Worm (Caenorhabditis elegans): ENCODE results near the gene K07F5.8.

The K07F5.8 gene

ce11 chrIV:9864778-9865177 lies 15.3 kb upstream of the K07F5.8 start, which contains the start of the genes K07F5.15 and K07F5.22:
Gene K07F5.15 (plus strand): TSS chrIV:9865078.
Gene K07F5.22 (plus strand): TSS chrIV:9865078.
- TF ChIP-seq ceh-36 (tag; optimal IDR thresholded peaks at IDR 0.05), result no peak
- TF ChIP-seq sea-1 (GFP tag; conservative IDR thresholded peaks at IDR 0.05), result no peak
- no peak for TF ChIP-seq tbx-37 (GFP tag; conservative IDR thresholded peaks at IDR 0.05)
- TF ChIP-seq tbx-11 (GFP tag; IDR thresholded peaks at IDR 0.05), result no peak
- no peak for TF ChIP-seq F13C5.2 (tag; optimal IDR thresholded peaks at IDR 0.05)
- no peak for TF ChIP-seq ceh-13 (GFP tag; optimal IDR thresholded peaks at IDR 0.05)
- no peak for TF ChIP-seq tra-4 (tag; optimal IDR thresholded peaks at IDR 0.05)
- no peak for TF ChIP-seq hnd-1 (tag; optimal IDR thresholded peaks at IDR 0.05)
- no peak for TF ChIP-seq aly-1 (tag; optimal IDR thresholded peaks at IDR 0.05)
- no peak for TF ChIP-seq pes-1 (GFP tag; IDR thresholded peaks at IDR 0.05)
- TF ChIP-seq hmg-4 (GFP tag; optimal IDR thresholded peaks at IDR 0.05), result no peak
- TF ChIP-seq flt-1 (GFP tag; IDR thresholded peaks at IDR 0.05), result no peak
- TF ChIP-seq B0310.2 (tag; optimal IDR thresholded peaks at IDR 0.05), result no peak
- TF ChIP-seq hmbx-1 (tag; optimal IDR thresholded peaks at IDR 0.05), result no peak
- TF ChIP-seq ets-7 (tag; optimal IDR thresholded peaks at IDR 0.05), result no peak
- TF ChIP-seq scrt-1 (GFP tag; IDR thresholded peaks at IDR 0.05), result no peak
- no peak for TF ChIP-seq ama-1 (optimal IDR thresholded peaks at IDR 0.05)

- TF ChIP-seq hnd-1 (tag; optimal IDR thresholded peaks at IDR 0.05), result no peak
- no peak for TF ChIP-seq flt-1 (GFP tag; IDR thresholded peaks at IDR 0.05)
- no peak for TF ChIP-seq tbx-11 (GFP tag; IDR thresholded peaks at IDR 0.05)
- TF ChIP-seq hmg-4 (GFP tag; optimal IDR thresholded peaks at IDR 0.05), result no peak
- TF ChIP-seq tra-4 (tag; optimal IDR thresholded peaks at IDR 0.05), result no peak
- no peak for TF ChIP-seq scrt-1 (GFP tag; IDR thresholded peaks at IDR 0.05)
- no peak for TF ChIP-seq F13C5.2 (tag; optimal IDR thresholded peaks at IDR 0.05)
- no peak for TF ChIP-seq tbx-37 (GFP tag; conservative IDR thresholded peaks at IDR 0.05)
- no peak for TF ChIP-seq aly-1 (tag; optimal IDR thresholded peaks at IDR 0.05)
- TF ChIP-seq ets-7 (tag; optimal IDR thresholded peaks at IDR 0.05), result no peak
- no peak for TF ChIP-seq ama-1 (optimal IDR thresholded peaks at IDR 0.05)
- no peak for TF ChIP-seq ceh-36 (tag; optimal IDR thresholded peaks at IDR 0.05)
- TF ChIP-seq ceh-13 (GFP tag; optimal IDR thresholded peaks at IDR 0.05), result no peak
- no peak for TF ChIP-seq hmbx-1 (tag; optimal IDR thresholded peaks at IDR 0.05)
- TF ChIP-seq sea-1 (GFP tag; conservative IDR thresholded peaks at IDR 0.05), result no peak
Observed at ce11 chrIV:9863817-9864216, 14.3 kb upstream of the K07F5.8 start, which contains the start of gene K07F5.16. Gene K07F5.16 (plus strand): TSS chrIV:9864117.

ce11 chrIV:9861921-9862320 lies 12.4 kb upstream of the K07F5.8 start, which contains the start of gene K07F5.14:
Gene K07F5.14 (plus strand): TSS chrIV:9862221.
- TF ChIP-seq ceh-36 (tag; optimal IDR thresholded peaks at IDR 0.05), result no peak
- no peak for TF ChIP-seq tbx-11 (GFP tag; IDR thresholded peaks at IDR 0.05)
- no peak for TF ChIP-seq tra-4 (tag; optimal IDR thresholded peaks at IDR 0.05)
- TF ChIP-seq sea-1 (GFP tag; conservative IDR thresholded peaks at IDR 0.05), result no peak
- TF ChIP-seq hmbx-1 (tag; optimal IDR thresholded peaks at IDR 0.05), result no peak
- TF ChIP-seq pes-1 (GFP tag; IDR thresholded peaks at IDR 0.05), result no peak
- no peak for TF ChIP-seq ets-7 (tag; optimal IDR thresholded peaks at IDR 0.05)
- TF ChIP-seq tbx-37 (GFP tag; conservative IDR thresholded peaks at IDR 0.05), result no peak
- TF ChIP-seq B0310.2 (tag; optimal IDR thresholded peaks at IDR 0.05), result no peak

ce11 chrIV:9858970-9859369 lies 9.4 kb upstream of the K07F5.8 start:
- TF ChIP-seq B0310.2 (tag; optimal IDR thresholded peaks at IDR 0.05) (no peak), hmg-4 (GFP tag; optimal IDR thresholded peaks at IDR 0.05) (no peak), hnd-1 (tag; optimal IDR thresholded peaks at IDR 0.05) (no peak), pes-1 (GFP tag; IDR thresholded peaks at IDR 0.05) (no peak), hmbx-1 (tag; optimal IDR thresholded peaks at IDR 0.05) (no peak), flt-1 (GFP tag; IDR thresholded peaks at IDR 0.05) (no peak), tra-4 (tag; optimal IDR thresholded peaks at IDR 0.05) (no peak), ama-1 (optimal IDR thresholded peaks at IDR 0.05) (no peak), ceh-36 (tag; optimal IDR thresholded peaks at IDR 0.05) (no peak), sea-1 (GFP tag; conservative IDR thresholded peaks at IDR 0.05) (no peak), ceh-13 (GFP tag; optimal IDR thresholded peaks at IDR 0.05) (no peak), tbx-37 (GFP tag; conservative IDR thresholded peaks at IDR 0.05) (no peak), tbx-11 (GFP tag; IDR thresholded peaks at IDR 0.05) (no peak), F13C5.2 (tag; optimal IDR thresholded peaks at IDR 0.05) (no peak), scrt-1 (GFP tag; IDR thresholded peaks at IDR 0.05) (no peak), ets-7 (tag; optimal IDR thresholded peaks at IDR 0.05) (no peak), aly-1 (tag; optimal IDR thresholded peaks at IDR 0.05) (no peak)

ce11 chrIV:9857952-9858488 lies 8.5 kb upstream of the K07F5.8 start, which contains the start of gene npp-1:
Gene npp-1 (plus strand): TSS chrIV:9858488.
- TF ChIP-seq F13C5.2 (tag; optimal IDR thresholded peaks at IDR 0.05), result no peak
- TF ChIP-seq hmg-4 (GFP tag; optimal IDR thresholded peaks at IDR 0.05), result no peak
- TF ChIP-seq ceh-13 (GFP tag; optimal IDR thresholded peaks at IDR 0.05), result no peak
- TF ChIP-seq tra-4 (tag; optimal IDR thresholded peaks at IDR 0.05), result no peak
- no peak for TF ChIP-seq aly-1 (tag; optimal IDR thresholded peaks at IDR 0.05)
- TF ChIP-seq ama-1 (optimal IDR thresholded peaks at IDR 0.05), result no peak
- no peak for TF ChIP-seq tbx-37 (GFP tag; conservative IDR thresholded peaks at IDR 0.05)
- no peak for TF ChIP-seq pes-1 (GFP tag; IDR thresholded peaks at IDR 0.05)
- TF ChIP-seq hnd-1 (tag; optimal IDR thresholded peaks at IDR 0.05), result no peak
- no peak for TF ChIP-seq sea-1 (GFP tag; conservative IDR thresholded peaks at IDR 0.05)
- TF ChIP-seq flt-1 (GFP tag; IDR thresholded peaks at IDR 0.05), result no peak
- TF ChIP-seq tbx-11 (GFP tag; IDR thresholded peaks at IDR 0.05), result no peak
- TF ChIP-seq ets-7 (tag; optimal IDR thresholded peaks at IDR 0.05), result no peak
- TF ChIP-seq ceh-36 (tag; optimal IDR thresholded peaks at IDR 0.05), result no peak
- TF ChIP-seq hmbx-1 (tag; optimal IDR thresholded peaks at IDR 0.05), result no peak
- no peak for TF ChIP-seq B0310.2 (tag; optimal IDR thresholded peaks at IDR 0.05)
- TF ChIP-seq scrt-1 (GFP tag; IDR thresholded peaks at IDR 0.05), result no peak

ce11 chrIV:9855712-9856111 lies 6.2 kb upstream of the K07F5.8 start, which contains the start of gene K07F5.12:
Gene K07F5.12 (plus strand): TSS chrIV:9856012.
- TF ChIP-seq aly-1 (tag; optimal IDR thresholded peaks at IDR 0.05), result no peak
- TF ChIP-seq hmbx-1 (tag; optimal IDR thresholded peaks at IDR 0.05), result no peak
- no peak for TF ChIP-seq ceh-13 (GFP tag; optimal IDR thresholded peaks at IDR 0.05)
- no peak for TF ChIP-seq hmg-4 (GFP tag; optimal IDR thresholded peaks at IDR 0.05)
- TF ChIP-seq B0310.2 (tag; optimal IDR thresholded peaks at IDR 0.05), result no peak
- TF ChIP-seq scrt-1 (GFP tag; IDR thresholded peaks at IDR 0.05), result no peak
- no peak for TF ChIP-seq hnd-1 (tag; optimal IDR thresholded peaks at IDR 0.05)
- no peak for TF ChIP-seq ama-1 (optimal IDR thresholded peaks at IDR 0.05)
- no peak for TF ChIP-seq ets-7 (tag; optimal IDR thresholded peaks at IDR 0.05)
- TF ChIP-seq tra-4 (tag; optimal IDR thresholded peaks at IDR 0.05), result no peak
- no peak for TF ChIP-seq sea-1 (GFP tag; conservative IDR thresholded peaks at IDR 0.05)

Measured in whole organism, early embryonic.